Fruit fly (Drosophila melanogaster) whole organism, embryonic: Measurements from ENCODE around the gene dsd.

Experiments
- CG11560 ChIP-seq: fragments of 200-800 bp; sonication (Bioruptor generic); IDR thresholded peaks from 3 replicates; pipeline ENCODE4 v1.3.6; 2022; ENCODE audit warnings: missing biosample characterization, missing genetic modification characterization
- CG12219 ChIP-seq: fragments of 200-800 bp; sonication (Bioruptor generic); optimal IDR thresholded peaks from 3 replicates; lab custom pipeline; 2018; ENCODE audit warnings: missing biosample characterization, mild to moderate bottlenecking, missing genetic modification characterization
- CG13123 ChIP-seq: fragments of 200-800 bp; sonication (Bioruptor generic); optimal IDR thresholded peaks from 2 replicates; lab custom pipeline; 2016; ENCODE audit warnings: missing biosample characterization, missing genetic modification characterization
- CG13296 ChIP-seq: fragments of 200-800 bp; sonication (Bioruptor generic); optimal IDR thresholded peaks from 3 replicates; lab custom pipeline; 2018; ENCODE audit warnings: missing biosample characterization, mild to moderate bottlenecking, missing genetic modification characterization
- CG15601 ChIP-seq: fragments of 200-800 bp; sonication (Bioruptor generic); optimal IDR thresholded peaks from 3 replicates; lab custom pipeline; 2019; ENCODE audit warnings: missing biosample characterization, mild to moderate bottlenecking, missing genetic modification characterization, moderate library complexity
- CG17385 ChIP-seq: fragments of 200-800 bp; sonication (Bioruptor generic); optimal IDR thresholded peaks from 3 replicates; lab custom pipeline; 2018; ENCODE audit warnings: missing biosample characterization, mild to moderate bottlenecking, missing genetic modification characterization
- CG33557 ChIP-seq: fragments of 200-800 bp; sonication (Bioruptor generic); optimal IDR thresholded peaks from 2 replicates; lab custom pipeline; 2019; ENCODE audit warnings: missing biosample characterization, mild to moderate bottlenecking, missing genetic modification characterization, moderate library complexity
- CG3726 ChIP-seq: fragments of 200-800 bp; sonication (Bioruptor generic); IDR thresholded peaks from 3 replicates; pipeline ENCODE4, ENCODE4 v1.3.6; 2022; ENCODE audit warnings: missing biosample characterization, missing genetic modification characterization
- CG43689 ChIP-seq: fragments of 200-800 bp; sonication (Bioruptor generic); IDR thresholded peaks from 2 replicates; pipeline ENCODE4 v1.3.6; 2022; ENCODE audit warnings: missing biosample characterization, missing genetic modification characterization
- CG4617 ChIP-seq: fragments of 200-800 bp; sonication (Bioruptor generic); optimal IDR thresholded peaks from 3 replicates; lab custom pipeline; 2016; ENCODE audit warnings: missing biosample characterization, missing genetic modification characterization, borderline replicate concordance
- CG4820 ChIP-seq: fragments of 200-800 bp; sonication (Bioruptor generic); optimal IDR thresholded peaks from 3 replicates; lab custom pipeline; 2016; ENCODE audit warnings: missing biosample characterization, missing genetic modification characterization
- CG5180 ChIP-seq: fragments of 200-800 bp; sonication (Bioruptor generic); optimal IDR thresholded peaks from 3 replicates; lab custom pipeline; 2017; ENCODE audit warnings: missing biosample characterization, missing genetic modification characterization, mild to moderate bottlenecking, moderate library complexity, missing genetic modification reagents
- CG7271 ChIP-seq: fragments of 200-800 bp; sonication (Bioruptor generic); optimal IDR thresholded peaks from 2 replicates; lab custom pipeline; 2018; ENCODE audit warnings: missing biosample characterization, mild to moderate bottlenecking, missing genetic modification characterization, moderate library complexity
- CG7372 ChIP-seq: fragments of 200-800 bp; sonication (Bioruptor generic); IDR thresholded peaks from 2 replicates; pipeline ENCODE4 v1.3.6; 2022; ENCODE audit warnings: missing biosample characterization, missing genetic modification characterization
- CG7839 ChIP-seq: fragments of 200-800 bp; sonication (Bioruptor generic); optimal IDR thresholded peaks from 3 replicates; lab custom pipeline; 2018; ENCODE audit warnings: missing biosample characterization, mild to moderate bottlenecking, missing genetic modification characterization, moderate library complexity
- CG7963 ChIP-seq: fragments of 200-800 bp; sonication (Bioruptor generic); IDR thresholded peaks from 3 replicates; pipeline ENCODE4 v1.3.6; 2022; ENCODE audit warnings: missing biosample characterization, missing genetic modification characterization; ENCODE audit not compliant: partially characterized antibody
- CG8281 ChIP-seq: fragments of 200-800 bp; sonication (Bioruptor generic); optimal IDR thresholded peaks from 2 replicates; lab custom pipeline; 2018; ENCODE audit warnings: missing biosample characterization, mild to moderate bottlenecking, missing genetic modification characterization, moderate library complexity
- Chrac-16 ChIP-seq: fragments of 200-800 bp; sonication (Bioruptor generic); optimal IDR thresholded peaks from 3 replicates; lab custom pipeline; 2016; ENCODE audit warnings: missing biosample characterization, missing genetic modification characterization
- D ChIP-seq, 2 experiments: fragments of 200-800 bp in 1 of 2; fragments of >200 bp in 1 of 2; sonication (Bioruptor generic) in 1 of 2; optimal IDR thresholded peaks; 2 replicates in 1 of 2; 3 replicates in 1 of 2; lab custom pipeline; 2017; ENCODE audit warnings: mild to moderate bottlenecking in 1 of 2, missing biosample characterization in 1 of 2, missing genetic modification characterization in 1 of 2, missing genetic modification reagents in 1 of 2
- Dll ChIP-seq: fragments of 200-800 bp; sonication (Bioruptor generic); IDR thresholded peaks from 4 replicates; pipeline ENCODE4 v1.3.6; 2022; ENCODE audit warnings: missing biosample characterization, missing genetic modification characterization; ENCODE audit not compliant: partially characterized antibody
- Doc2 ChIP-seq: fragments of 200-800 bp; sonication (Bioruptor generic); IDR thresholded peaks from 2 replicates; pipeline ENCODE4 v1.3.6; 2022; ENCODE audit warnings: missing biosample characterization, missing genetic modification characterization
- Dp ChIP-seq: fragments of 200-800 bp; sonication (Bioruptor generic); optimal IDR thresholded peaks from 2 replicates; lab custom pipeline; 2018; ENCODE audit warnings: missing biosample characterization, mild to moderate bottlenecking, missing genetic modification characterization, moderate library complexity
- Dref ChIP-seq: fragments of 200-800 bp; sonication (Bioruptor generic); IDR thresholded peaks from 2 replicates; pipeline ENCODE4 v1.3.6; 2022; ENCODE audit warnings: missing biosample characterization, missing genetic modification characterization
- E2f1 ChIP-seq: fragments of 200-800 bp; sonication (Bioruptor generic); IDR thresholded peaks from 2 replicates; pipeline ENCODE4 v1.3.6; 2022; ENCODE audit warnings: missing biosample characterization, missing genetic modification characterization
- H2.0 ChIP-seq: fragments of 200-800 bp; sonication (Bioruptor generic); IDR thresholded peaks from 2 replicates; pipeline ENCODE4 v1.3.6; 2022; ENCODE audit warnings: missing biosample characterization, missing genetic modification characterization
- HLH4C ChIP-seq: fragments of 200-800 bp; sonication (Bioruptor generic); IDR thresholded peaks from 3 replicates; pipeline ENCODE4 v1.3.6; 2022; ENCODE audit warnings: missing biosample characterization, missing genetic modification characterization; ENCODE audit not compliant: partially characterized antibody
- HLH54F ChIP-seq: fragments of 200-800 bp; sonication (Bioruptor generic); optimal IDR thresholded peaks from 3 replicates; lab custom pipeline; 2016; ENCODE audit warnings: missing biosample characterization, missing genetic modification characterization
- Meics ChIP-seq: fragments of 200-800 bp; sonication (Bioruptor generic); optimal IDR thresholded peaks from 2 replicates; lab custom pipeline; 2017; ENCODE audit warnings: missing biosample characterization, mild to moderate bottlenecking, missing genetic modification characterization
- NFAT ChIP-seq: fragments of 200-800 bp; sonication (Bioruptor generic); IDR thresholded peaks from 2 replicates; pipeline ENCODE4 v1.3.6; 2022; ENCODE audit warnings: missing biosample characterization, missing genetic modification characterization
- Oli ChIP-seq: fragments of 200-800 bp; sonication (Bioruptor generic); optimal IDR thresholded peaks from 2 replicates; lab custom pipeline; 2018; ENCODE audit warnings: missing biosample characterization, mild to moderate bottlenecking, missing genetic modification characterization, moderate library complexity
- Scr ChIP-seq: fragments of 200-800 bp; sonication (Bioruptor generic); IDR thresholded peaks from 2 replicates; pipeline ENCODE4 v1.3.6; 2022; ENCODE audit warnings: missing biosample characterization, missing genetic modification characterization; ENCODE audit not compliant: partially characterized antibody
- ash1 ChIP-seq: fragments of 200-800 bp; sonication (Bioruptor generic); optimal IDR thresholded peaks from 2 replicates; lab custom pipeline; 2018; ENCODE audit warnings: missing biosample characterization, mild to moderate bottlenecking, missing genetic modification characterization
- danr ChIP-seq: fragments of 200-800 bp; sonication (Bioruptor generic); IDR thresholded peaks from 2 replicates; pipeline ENCODE4 v1.3.6; 2022; ENCODE audit warnings: missing biosample characterization, missing genetic modification characterization
- disco-r ChIP-seq: fragments of 200-800 bp; sonication (Bioruptor generic); optimal IDR thresholded peaks from 2 replicates; lab custom pipeline; 2016; ENCODE audit warnings: missing biosample characterization, missing genetic modification characterization
- exex ChIP-seq: fragments of 200-800 bp; sonication (Bioruptor generic); optimal IDR thresholded peaks from 4 replicates; lab custom pipeline; 2018; ENCODE audit warnings: missing biosample characterization, mild to moderate bottlenecking, missing genetic modification characterization, moderate library complexity
- fd3F ChIP-seq: fragments of 200-800 bp; sonication (Bioruptor generic); optimal IDR thresholded peaks from 2 replicates; lab custom pipeline; 2018; ENCODE audit warnings: missing biosample characterization, mild to moderate bottlenecking, missing genetic modification characterization, moderate library complexity
- gsb ChIP-seq: fragments of 200-800 bp; sonication (Bioruptor generic); IDR thresholded peaks from 2 replicates; pipeline ENCODE4 v1.3.6; 2022; ENCODE audit warnings: missing biosample characterization, missing genetic modification characterization
- gsb-n ChIP-seq: fragments of 200-800 bp; sonication (Bioruptor generic); optimal IDR thresholded peaks from 3 replicates; lab custom pipeline; 2018; ENCODE audit warnings: missing biosample characterization, mild to moderate bottlenecking, missing genetic modification characterization
- lmd ChIP-seq: fragments of 200-800 bp; sonication (Bioruptor generic); IDR thresholded peaks from 2 replicates; pipeline ENCODE4 v1.3.6; 2022; ENCODE audit warnings: missing biosample characterization, missing genetic modification characterization
- pb ChIP-seq: fragments of 200-800 bp; sonication (Bioruptor generic); optimal IDR thresholded peaks from 3 replicates; lab custom pipeline; 2016; ENCODE audit warnings: missing biosample characterization, missing genetic modification characterization
- pfk ChIP-seq: fragments of 200-800 bp; sonication (Bioruptor generic); optimal IDR thresholded peaks from 2 replicates; lab custom pipeline; 2018; ENCODE audit warnings: missing biosample characterization, mild to moderate bottlenecking, missing genetic modification characterization, moderate library complexity
- salm ChIP-seq: fragments of 200-800 bp; sonication (Bioruptor generic); optimal IDR thresholded peaks from 2 replicates; lab custom pipeline; 2018; ENCODE audit warnings: missing biosample characterization, mild to moderate bottlenecking, missing genetic modification characterization
- sens ChIP-seq: fragments of 200-800 bp; sonication (Bioruptor generic); peaks from one replicate; lab custom pipeline; 2016; ENCODE audit warnings: missing biosample characterization, missing genetic modification characterization
- sna ChIP-seq: fragments of 200-800 bp; sonication (Bioruptor generic); IDR thresholded peaks from 2 replicates; pipeline ENCODE4 v1.3.6; 2022; ENCODE audit warnings: missing biosample characterization, missing genetic modification characterization; ENCODE audit not compliant: partially characterized antibody
- sr ChIP-seq: fragments of 200-800 bp; sonication (Bioruptor generic); IDR thresholded peaks from 3 replicates; pipeline ENCODE4 v1.3.6; 2022; ENCODE audit warnings: missing biosample characterization, missing genetic modification characterization
- stwl ChIP-seq: fragments of 200-800 bp; sonication (Bioruptor generic); optimal IDR thresholded peaks from 3 replicates; lab custom pipeline; 2018; ENCODE audit warnings: missing biosample characterization, mild to moderate bottlenecking, missing genetic modification characterization, moderate library complexity
- tll ChIP-seq, 2 experiments: fragments of 200-800 bp in 1 of 2; fragments of >200 bp in 1 of 2; sonication (Bioruptor generic) in 1 of 2; optimal IDR thresholded peaks; 2 replicates each; lab custom pipeline; 2017 to 2019; ENCODE audit warnings: missing biosample characterization in 2 of 2, missing genetic modification characterization in 2 of 2, mild to moderate bottlenecking in 1 of 2, moderate library complexity in 1 of 2
- wdn ChIP-seq: fragments of 200-800 bp; sonication (Bioruptor generic); IDR thresholded peaks from 2 replicates; pipeline ENCODE4 v1.3.6; 2022; ENCODE audit warnings: missing biosample characterization, missing genetic modification characterization

The dsd gene

DNA sequence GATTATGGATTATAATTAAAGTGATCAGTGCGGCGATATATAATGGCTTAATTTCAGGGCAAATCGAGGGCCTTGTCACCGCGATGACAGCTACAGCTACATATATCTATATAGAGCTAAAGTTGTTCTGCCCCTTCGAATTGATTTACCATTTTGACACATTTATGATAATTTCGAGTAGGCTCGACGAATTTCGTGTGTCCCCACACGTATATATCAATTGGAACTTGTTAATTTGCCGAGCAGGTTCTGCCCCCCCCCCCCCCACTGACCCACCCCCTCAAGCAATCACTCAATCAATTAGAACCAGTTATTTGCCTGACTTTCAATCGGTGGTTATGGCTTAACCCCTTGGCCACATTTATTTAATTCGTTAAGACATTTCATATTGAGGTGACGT is 27.8 kb downstream of the dsd start (continued):
- TF ChIP-seq ash1 (GFP tag; lab: Kevin White, UChicago) (no peak), gsb (GFP tag; lab: Robert Waterston, UW) (no peak), Dll (0 out of 4 replicates have a peak, but pooled peaks have one; percentile 28), H2.0 (no peak), gsb-n (tag; lab: Kevin White, UChicago) (no peak)
- TF ChIP-seq, all 482 proteins: peak for 12

DNA sequence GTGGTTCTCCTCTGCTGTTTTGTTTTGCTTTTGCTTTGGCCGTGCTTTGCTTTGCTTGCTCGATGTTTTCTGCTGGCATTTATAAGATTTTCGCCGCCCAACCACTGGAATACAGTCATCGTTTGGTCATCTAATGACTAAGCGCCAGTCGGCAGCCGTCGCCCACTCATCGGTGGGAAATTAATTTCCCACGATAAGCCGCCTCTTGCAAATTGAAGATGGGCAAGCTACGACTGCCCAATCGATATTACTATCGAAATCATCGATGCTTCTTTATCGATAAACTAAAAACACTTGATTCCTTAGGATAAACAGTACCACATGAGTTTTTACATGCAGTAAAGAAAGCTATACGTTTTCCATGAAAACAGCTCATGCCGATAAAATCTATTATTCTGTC is 36.5 kb downstream of the dsd start:
- TF ChIP-seq pb (GFP tag; lab: Kevin White, UChicago) (no peak), Chrac-16 (GFP tag; lab: Kevin White, UChicago) (no peak), CG13123 (no peak), CG5180 (GFP tag; lab: Kevin White, UChicago) (no peak), Dp (no peak), fd3F (GFP tag; lab: Kevin White, UChicago) (no peak), D (optimal IDR thresholded peaks at IDR 0.05; lab: Kevin White, UChicago) (no peak), D (GFP tag; optimal IDR thresholded peaks at IDR 0.05; lab: Kevin White, UChicago) (no peak), HLH54F (GFP tag; lab: Kevin White, UChicago) (no peak), danr (GFP tag; lab: Robert Waterston, UW) (no peak), CG8281 (tag; lab: Kevin White, UChicago) (no peak), CG43689 (GFP tag; lab: Robert Waterston, UW) (no peak), sr (GFP tag; lab: Robert Waterston, UW) (peak; percentile 50; the same call in 1 of the 3 replicates), Oli (tag; lab: Kevin White, UChicago) (no peak), Scr (GFP tag; lab: Robert Waterston, UW) (peak; percentile 53), sens (GFP tag; lab: Kevin White, UChicago) (peak; percentile 63), CG3726 (GFP tag; lab: Robert Waterston, UW) (no peak), Dref (peak; percentile 51), lmd (GFP tag; lab: Robert Waterston, UW) (no peak), CG13296 (no peak), CG7271 (no peak), CG11560 (no peak), HLH4C (GFP tag; lab: Robert Waterston, UW) (peak; percentile 51; the same call in 1 of the 3 replicates), stwl (no peak), CG7963 (GFP tag; lab: Robert Waterston, UW) (no peak), CG4820 (no peak), CG15601 (tag; lab: Kevin White, UChicago) (no peak), CG4617 (no peak), CG7839 (tag; lab: Kevin White, UChicago) (no peak), CG33557 (GFP tag; lab: Kevin White, UChicago) (no peak), tll (GFP tag; optimal IDR thresholded peaks at IDR 0.05; lab: Kevin White, UChicago) (no peak), CG17385 (no peak), wdn (GFP tag; lab: Robert Waterston, UW) (no peak), salm (tag; lab: Kevin White, UChicago) (no peak), CG12219 (GFP tag; lab: Kevin White, UChicago) (no peak), CG7372 (GFP tag; lab: Robert Waterston, UW) (no peak), NFAT (no peak), exex (tag; lab: Kevin White, UChicago) (no peak), sna (GFP tag; lab: Robert Waterston, UW) (0 out of 2 replicates have a peak, but pooled peaks have one; percentile 38), Meics (GFP tag; lab: Kevin White, UChicago) (no peak), disco-r (GFP tag; lab: Kevin White, UChicago) (no peak), E2f1 (GFP tag; lab: Robert Waterston, UW) (no peak), Dll (0 out of 4 replicates have a peak, but pooled peaks have one; percentile 34), pfk (GFP tag; lab: Kevin White, UChicago) (no peak), Doc2 (GFP tag; lab: Robert Waterston, UW) (no peak)
